Fruit fly (Drosophila melanogaster): ENCODE results near the gene und.

- TF ChIP-seq Jra (GFP tag; optimal IDR thresholded peaks at IDR 0.05) (peak; percentile 52), sv (GFP tag; optimal IDR thresholded peaks at IDR 0.05) (no peak), lola (GFP tag; optimal IDR thresholded peaks at IDR 0.05) (no peak)
Observed at dm6 chr2L:9782176-9782581, 19.0 kb downstream of the und start, which contains the start of gene IP3K1.

Data from whole organism, wandering third instar larva.